Worm (Caenorhabditis elegans): ENCODE data around the gene pms-2.

DNA sequence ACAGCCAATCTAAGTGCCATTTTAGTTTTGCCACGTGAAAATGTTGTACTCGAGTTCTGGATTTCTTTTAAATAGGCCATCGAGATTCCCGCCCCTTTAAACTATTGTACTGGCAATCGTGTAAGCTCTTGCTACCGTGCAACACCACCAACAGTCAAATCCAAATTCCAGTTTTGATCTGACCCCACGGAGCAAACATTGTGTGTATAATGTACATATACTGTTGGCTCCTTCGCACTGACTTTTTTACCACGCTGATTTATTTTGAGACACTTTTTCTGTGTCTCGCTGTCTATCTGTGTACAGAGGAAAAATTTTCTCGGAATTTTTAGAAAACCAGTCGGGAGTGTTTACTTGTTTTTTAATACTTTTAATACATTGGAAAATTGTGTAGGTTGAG, 39.6 kb upstream of the pms-2 start, which contains the start of gene piit-1:
- TF ChIP-seq attf-6 (GFP tag; IDR thresholded peaks at IDR 0.05), result no peak
- TF ChIP-seq Y95B8A.8 (GFP tag; IDR thresholded peaks at IDR 0.05), result no peak
- no peak for TF ChIP-seq unc-62 (GFP tag; optimal IDR thresholded peaks at IDR 0.05)
- no peak for TF ChIP-seq F57A8.1 (GFP tag; optimal IDR thresholded peaks at IDR 0.05)
- no peak for TF ChIP-seq nhr-27 (tag; optimal IDR thresholded peaks at IDR 0.05)
- TF ChIP-seq hrde-1 (tag; optimal IDR thresholded peaks at IDR 0.05; ENCODE audit: borderline replicate concordance), result no peak
- TF ChIP-seq ama-1 (optimal IDR thresholded peaks at IDR 0.05), result no peak
- TF ChIP-seq ama-1 (GFP tag; optimal IDR thresholded peaks at IDR 0.05), result no peak
- TF ChIP-seq ztf-6 (GFP tag; IDR thresholded peaks at IDR 0.05), result no peak
- TF ChIP-seq lin-35 (GFP tag; optimal IDR thresholded peaks at IDR 0.05), result no peak
- TF ChIP-seq snpc-4 (GFP tag; optimal IDR thresholded peaks at IDR 0.05), result no peak
- TF ChIP-seq snpc-4 (tag; optimal IDR thresholded peaks at IDR 0.05), result no peak
- no peak for TF ChIP-seq hmg-1.2 (GFP tag; IDR thresholded peaks at IDR 0.05)
- TF ChIP-seq akir-1 (GFP tag; optimal IDR thresholded peaks at IDR 0.05), result no peak
- no peak for TF ChIP-seq nhr-80 (tag; optimal IDR thresholded peaks at IDR 0.05)
